Worm (Caenorhabditis elegans): Measurements from ENCODE around the gene nhr-93.
"Not testable (repeated sequence)": the region's sequence is repeated elsewhere in the genome, so short reads cannot be mapped to it uniquely, and the experiment has no call there.

nhr-93 gene

ce11 chrV:3523262-3523661, 14.9 kb downstream of the nhr-93 start, which contains the start of gene irg-1:
TSS of gene irg-1 (plus strand) at chrV:3523587.
- TF ChIP-seq snpc-4 (tag; optimal IDR thresholded peaks at IDR 0.05) (no peak), lin-32 (GFP tag; optimal IDR thresholded peaks at IDR 0.05) (no peak), sem-2 (GFP tag; optimal IDR thresholded peaks at IDR 0.05) (no peak), ceh-39 (tag; optimal IDR thresholded peaks at IDR 0.05) (no peak), unc-120 (tag; optimal IDR thresholded peaks at IDR 0.05; ENCODE audit: poor library complexity, severe bottlenecking) (no peak), mep-1 (tag; optimal IDR thresholded peaks at IDR 0.05) (no peak), elt-3 (tag; optimal IDR thresholded peaks at IDR 0.05) (no peak), nhr-237 (tag; optimal IDR thresholded peaks at IDR 0.05) (no peak), pha-4 (tag; optimal IDR thresholded peaks at IDR 0.05) (no peak), zip-8 (tag; optimal IDR thresholded peaks at IDR 0.05) (no peak), elt-1 (tag; optimal IDR thresholded peaks at IDR 0.05; ENCODE audit: borderline replicate concordance, insufficient read depth) (no peak), hlh-1 (tag; optimal IDR thresholded peaks at IDR 0.05) (no peak), ham-2 (GFP tag; optimal IDR thresholded peaks at IDR 0.05) (no peak)

ce11 chrV:3517889-3518288, 20.3 kb downstream of the nhr-93 start, which contains the start of gene str-227:
TSS of gene str-227 (plus strand) at chrV:3518189.
- TF ChIP-seq ham-2 (GFP tag; optimal IDR thresholded peaks at IDR 0.05) (no peak), hlh-1 (tag; optimal IDR thresholded peaks at IDR 0.05) (no peak), nhr-76 (tag; optimal IDR thresholded peaks at IDR 0.05) (no peak), lsy-2 (tag; optimal IDR thresholded peaks at IDR 0.05) (no peak), elt-1 (tag; optimal IDR thresholded peaks at IDR 0.05; ENCODE audit: borderline replicate concordance, insufficient read depth) (no peak)

- TF ChIP-seq blmp-1 (tag; optimal IDR thresholded peaks at IDR 0.05), result no peak
- no peak for TF ChIP-seq hlh-1 (tag; optimal IDR thresholded peaks at IDR 0.05)
- TF ChIP-seq bed-3 (GFP tag; optimal IDR thresholded peaks at IDR 0.05), result no peak
- TF ChIP-seq ceh-83 (GFP tag; optimal IDR thresholded peaks at IDR 0.05), result no peak
- TF ChIP-seq nhr-28 (tag; optimal IDR thresholded peaks at IDR 0.05), result no peak
- no peak for TF ChIP-seq nhr-12 (tag; optimal IDR thresholded peaks at IDR 0.05)
- TF ChIP-seq sptf-1 (tag; optimal IDR thresholded peaks at IDR 0.05), result no peak
- TF ChIP-seq unc-62 (GFP tag; optimal IDR thresholded peaks at IDR 0.05), result no peak
- TF ChIP-seq drap-1 (GFP tag; optimal IDR thresholded peaks at IDR 0.05), result no peak
Measured at ce11 chrV:3512381-3512780, 25.8 kb downstream of the nhr-93 start, which contains the start of gene str-226. TSS of gene str-226 (plus strand) at chrV:3512681.

- TF ChIP-seq pha-4 (tag; optimal IDR thresholded peaks at IDR 0.05) (no peak), lin-13 (tag; optimal IDR thresholded peaks at IDR 0.05) (no peak), sem-2 (GFP tag; optimal IDR thresholded peaks at IDR 0.05) (no peak), nhr-237 (tag; optimal IDR thresholded peaks at IDR 0.05) (no peak), ham-2 (GFP tag; optimal IDR thresholded peaks at IDR 0.05) (no peak), unc-62 (GFP tag; optimal IDR thresholded peaks at IDR 0.05) (no peak), M03D4.4 (tag; optimal IDR thresholded peaks at IDR 0.05) (no peak), sptf-1 (tag; optimal IDR thresholded peaks at IDR 0.05) (no peak), mls-2 (tag; optimal IDR thresholded peaks at IDR 0.05) (no peak), flh-1 (GFP tag; optimal IDR thresholded peaks at IDR 0.05) (no peak), ces-1 (GFP tag; optimal IDR thresholded peaks at IDR 0.05) (no peak), tbx-8 (GFP tag; optimal IDR thresholded peaks at IDR 0.05) (no peak), nhr-76 (tag; optimal IDR thresholded peaks at IDR 0.05) (no peak), nhr-28 (tag; optimal IDR thresholded peaks at IDR 0.05) (no peak), ztf-11 (tag; optimal IDR thresholded peaks at IDR 0.05) (no peak), nhr-12 (tag; optimal IDR thresholded peaks at IDR 0.05) (no peak)
Measured at ce11 chrV:3509878-3510277, 28.3 kb downstream of the nhr-93 start, which contains the start of gene str-228. TSS of gene str-228 (plus strand) at chrV:3510178.

ce11 chrV:3507691-3508090, 30.5 kb downstream of the nhr-93 start, which contains the start of gene str-225:
TSS of gene str-225 (plus strand) at chrV:3507822.
- no peak for TF ChIP-seq nhr-76 (tag; optimal IDR thresholded peaks at IDR 0.05)

ce11 chrV:3506252-3506651, 32.0 kb downstream of the nhr-93 start, which contains the start of gene ugt-64:
TSS of gene ugt-64 (minus strand) at chrV:3506352.
- not testable (repeated sequence) for TF ChIP-seq nhr-2 (tag; optimal IDR thresholded peaks at IDR 0.05); ham-2 (GFP tag; optimal IDR thresholded peaks at IDR 0.05); mab-5 (tag; optimal IDR thresholded peaks at IDR 0.05)
